Worm (Caenorhabditis elegans): ENCODE results near the gene T08G3.11.

Gene T08G3.11

ce11 chrV:16435510-16435909 lies 43.7 kb downstream of the T08G3.11 start, which contains the start of the genes F26D2.13 and F26D2.14:
F26D2.13 (minus strand) TSS chrV:16435610.
F26D2.14 (plus strand) TSS chrV:16435855.
- TF ChIP-seq aha-1 (tag) (peak; percentile 82), zfp-2 (tag; optimal IDR thresholded peaks at IDR 0.05) (no peak), hlh-11 (tag; optimal IDR thresholded peaks at IDR 0.05) (no peak), lim-7 (GFP tag; IDR thresholded peaks at IDR 0.05) (no peak), ztf-11 (tag; optimal IDR thresholded peaks at IDR 0.05) (no peak), unc-39 (tag; optimal IDR thresholded peaks at IDR 0.05) (no peak)

- TF ChIP-seq snpc-4 (tag; optimal IDR thresholded peaks at IDR 0.05) (no peak), rbr-2 (tag; optimal IDR thresholded peaks at IDR 0.05) (no peak), nhr-102 (tag; optimal IDR thresholded peaks at IDR 0.05) (no peak), F37D6.2 (tag; optimal IDR thresholded peaks at IDR 0.05) (no peak), ceh-44 (GFP tag; IDR thresholded peaks at IDR 0.05) (no peak), mxl-2 (GFP tag; conservative IDR thresholded peaks at IDR 0.05) (no peak), nhr-76 (tag; optimal IDR thresholded peaks at IDR 0.05) (no peak), lin-39 (tag; optimal IDR thresholded peaks at IDR 0.05) (no peak), gei-8 (GFP tag; optimal IDR thresholded peaks at IDR 0.05) (no peak), daf-16 (GFP tag; optimal IDR thresholded peaks at IDR 0.05) (no peak), daf-16 (tag; optimal IDR thresholded peaks at IDR 0.05) (no peak), Y5F2A.4 (GFP tag; optimal IDR thresholded peaks at IDR 0.05) (no peak)
Observed at ce11 chrV:16433471-16433870, 45.7 kb downstream of the T08G3.11 start, which contains the start of gene clec-234. clec-234 (minus strand) TSS chrV:16433571.

- TF ChIP-seq pqm-1 (tag; optimal IDR thresholded peaks at IDR 0.05) (no peak), nhr-28 (tag; optimal IDR thresholded peaks at IDR 0.05) (no peak), ces-1 (GFP tag; optimal IDR thresholded peaks at IDR 0.05) (no peak), aha-1 (tag) (no peak), R02D3.7 (tag; optimal IDR thresholded peaks at IDR 0.05) (no peak), F44E2.7 (GFP tag; IDR thresholded peaks at IDR 0.05) (no peak), vab-7 (GFP tag; IDR thresholded peaks at IDR 0.05) (no peak), hmg-1.1 (GFP tag; IDR thresholded peaks at IDR 0.05) (no peak)
Observed at ce11 chrV:16429940-16430339, 49.2 kb downstream of the T08G3.11 start, which contains the start of gene str-73. str-73 (plus strand) TSS chrV:16430240.

- TF ChIP-seq nhr-25 (tag; optimal IDR thresholded peaks at IDR 0.05; ENCODE audit: borderline replicate concordance, insufficient read depth): no peak
- no peak for TF ChIP-seq ctbp-1 (GFP tag; IDR thresholded peaks at IDR 0.05)
- no peak for TF ChIP-seq nhr-42 (GFP tag; IDR thresholded peaks at IDR 0.05)
- no peak for TF ChIP-seq nhr-102 (tag; optimal IDR thresholded peaks at IDR 0.05)
- TF ChIP-seq ceh-82 (tag; optimal IDR thresholded peaks at IDR 0.05): no peak
- TF ChIP-seq ztf-7 (tag; optimal IDR thresholded peaks at IDR 0.05): no peak
- TF ChIP-seq nhr-48 (tag; optimal IDR thresholded peaks at IDR 0.05): no peak
- TF ChIP-seq dmd-8 (GFP tag; IDR thresholded peaks at IDR 0.05): no peak
- no peak for TF ChIP-seq dmd-6 (GFP tag; IDR thresholded peaks at IDR 0.05)
- TF ChIP-seq D1046.2 (GFP tag; IDR thresholded peaks at IDR 0.05): no peak
- TF ChIP-seq php-3 (GFP tag; IDR thresholded peaks at IDR 0.05): no peak
- no peak for TF ChIP-seq dmd-9 (GFP tag; IDR thresholded peaks at IDR 0.05)
- TF ChIP-seq Y105C5A.15 (GFP tag; IDR thresholded peaks at IDR 0.05): no peak
- no peak for TF ChIP-seq snpc-4 (tag; optimal IDR thresholded peaks at IDR 0.05)
- TF ChIP-seq skn-1 (tag; optimal IDR thresholded peaks at IDR 0.05): no peak
- TF ChIP-seq daf-19 (GFP tag; conservative IDR thresholded peaks at IDR 0.05): no peak
- TF ChIP-seq T26A8.4 (GFP tag; IDR thresholded peaks at IDR 0.05): no peak
- TF ChIP-seq lin-38 (GFP tag; IDR thresholded peaks at IDR 0.05): no peak
- no peak for TF ChIP-seq lin-15B (tag; optimal IDR thresholded peaks at IDR 0.05)
- no peak for TF ChIP-seq daf-16 (GFP tag; optimal IDR thresholded peaks at IDR 0.05)
- no peak for TF ChIP-seq daf-16 (tag; optimal IDR thresholded peaks at IDR 0.05)
Observed at ce11 chrV:16429503-16429902, 49.7 kb downstream of the T08G3.11 start, which contains the start of gene F26D2.10. F26D2.10 (minus strand) TSS chrV:16429603.
